Worm (Caenorhabditis elegans) whole organism, midembryonic: Measurements from ENCODE around the gene B0024.11.

Experiments used
- T22C8.4 ChIP-seq: fragments of 200-800 bp; sonication (Bioruptor generic); IDR thresholded peaks from 2 replicates; pipeline ENCODE4 v1.3.6; 2022; ENCODE audit warnings: missing genetic modification characterization, missing compliant biosample characterization
- cog-1 ChIP-seq: sonication (generic microtip); optimal IDR thresholded peaks from 2 replicates; lab custom pipeline; 2016; ENCODE audit warnings: missing genetic modification characterization, missing compliant biosample characterization
- flt-1 ChIP-seq: fragments of 200-800 bp; sonication (Bioruptor generic); IDR thresholded peaks from 2 replicates; pipeline ENCODE4 v1.3.6; 2022; ENCODE audit warnings: missing genetic modification characterization, missing compliant biosample characterization
- klf-2 ChIP-seq: fragments of 200-800 bp; sonication (Bioruptor generic); conservative IDR thresholded peaks from 2 replicates; pipeline ENCODE4 v1.3.6; 2022; ENCODE audit warnings: missing genetic modification reagents, missing genetic modification characterization, missing compliant biosample characterization
- med-1 ChIP-seq: sonication (generic microtip); optimal IDR thresholded peaks from 2 replicates; lab custom pipeline; 2017; ENCODE audit warnings: missing genetic modification characterization, mild to moderate bottlenecking, missing compliant biosample characterization, antibody characterized with exemption, missing genetic modification reagents; ENCODE audit not compliant: insufficient read depth
- ref-1 ChIP-seq: fragments of 200-800 bp; sonication (Bioruptor generic); conservative IDR thresholded peaks from 2 replicates; pipeline ENCODE4 v1.3.6; 2022; ENCODE audit warnings: missing genetic modification reagents, missing genetic modification characterization, missing compliant biosample characterization
- tab-1 ChIP-seq: fragments of 200-800 bp; sonication (Bioruptor generic); IDR thresholded peaks from 2 replicates; pipeline ENCODE4 v1.3.6; 2022; ENCODE audit warnings: missing genetic modification characterization, missing compliant biosample characterization
- ztf-23 ChIP-seq: fragments of 200-800 bp; sonication (Bioruptor generic); IDR thresholded peaks from 2 replicates; pipeline ENCODE4 v1.3.6; 2022; ENCODE audit warnings: missing genetic modification reagents, missing genetic modification characterization, missing compliant biosample characterization
- ztf-29 ChIP-seq: fragments of 200-800 bp; sonication (Bioruptor generic); IDR thresholded peaks from 2 replicates; pipeline ENCODE4 v1.3.6; 2022; ENCODE audit warnings: missing genetic modification reagents, missing genetic modification characterization, missing compliant biosample characterization

Gene B0024.11

DNA sequence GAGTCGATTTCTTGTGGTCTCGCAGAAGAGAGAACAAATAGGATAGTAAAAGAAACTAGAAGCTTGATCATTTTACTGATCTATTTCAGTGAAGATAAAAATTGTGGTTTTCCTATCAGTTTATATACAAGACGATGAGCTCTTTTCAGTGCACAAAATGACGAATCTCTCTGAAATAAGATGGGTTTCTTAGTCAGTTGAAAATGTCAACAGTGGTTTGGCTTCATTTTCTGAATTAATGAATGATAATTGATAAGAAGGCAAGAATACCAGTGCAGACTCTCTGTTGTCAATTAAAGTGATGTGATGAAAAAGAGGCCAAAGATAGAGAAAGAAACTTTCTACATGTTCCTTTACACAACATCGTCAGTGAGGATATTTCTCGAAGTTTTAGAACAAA is 38.0 kb downstream of the B0024.11 start, which contains the start of gene lys-2:
Gene lys-2, minus strand, starts transcription at position 101 of the 400 bp plus-strand sequence.
- TF ChIP-seq ztf-23 (GFP tag; lab: Robert Waterston, UW) (no peak), cog-1 (no peak), tab-1 (no peak), T22C8.4 (GFP tag; lab: Robert Waterston, UW) (no peak), ref-1 (no peak), klf-2 (no peak), flt-1 (no peak), med-1 (no peak), ztf-29 (GFP tag; lab: Robert Waterston, UW) (no peak)

DNA sequence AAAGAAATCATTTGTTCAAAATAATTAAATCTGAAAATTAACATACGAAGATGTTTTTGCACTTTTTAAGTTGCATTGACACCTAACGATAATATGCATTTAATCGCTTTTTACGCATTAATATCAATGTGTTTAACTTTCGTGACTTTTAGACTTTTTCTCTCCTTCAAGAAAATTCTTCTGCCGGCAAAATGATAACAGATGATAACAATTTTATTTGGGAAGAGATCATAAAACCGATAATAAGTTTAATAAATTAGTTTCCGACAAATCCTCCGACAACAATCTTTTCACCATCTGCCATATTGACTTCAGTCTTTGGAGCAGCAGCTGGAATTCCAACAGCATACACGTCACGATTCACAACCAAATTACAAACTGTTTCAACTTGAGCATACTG is 39.2 kb downstream of the B0024.11 start:
- TF ChIP-seq klf-2 (no peak), tab-1 (no peak), med-1 (no peak), cog-1 (no peak), ref-1 (no peak), T22C8.4 (GFP tag; lab: Robert Waterston, UW) (no peak), ztf-23 (GFP tag; lab: Robert Waterston, UW) (no peak)

ce11 chrV:10277579-10277978 is 41.8 kb downstream of the B0024.11 start, which contains the start of gene lys-1:
Gene lys-1, plus strand, starts transcription at chrV:10277904.
- no peak for TF ChIP-seq cog-1
- TF ChIP-seq tab-1 = no peak
- no peak for TF ChIP-seq ref-1
- no peak for TF ChIP-seq klf-2
- no peak for TF ChIP-seq flt-1
- no peak for TF ChIP-seq ztf-23 (GFP tag; lab: Robert Waterston, UW)
- TF ChIP-seq T22C8.4 (GFP tag; lab: Robert Waterston, UW) = no peak
- no peak for TF ChIP-seq med-1
- no peak for TF ChIP-seq ztf-29 (GFP tag; lab: Robert Waterston, UW)

ce11 chrV:10276038-10276437 is 43.3 kb downstream of the B0024.11 start:
- no peak for TF ChIP-seq ref-1

DNA sequence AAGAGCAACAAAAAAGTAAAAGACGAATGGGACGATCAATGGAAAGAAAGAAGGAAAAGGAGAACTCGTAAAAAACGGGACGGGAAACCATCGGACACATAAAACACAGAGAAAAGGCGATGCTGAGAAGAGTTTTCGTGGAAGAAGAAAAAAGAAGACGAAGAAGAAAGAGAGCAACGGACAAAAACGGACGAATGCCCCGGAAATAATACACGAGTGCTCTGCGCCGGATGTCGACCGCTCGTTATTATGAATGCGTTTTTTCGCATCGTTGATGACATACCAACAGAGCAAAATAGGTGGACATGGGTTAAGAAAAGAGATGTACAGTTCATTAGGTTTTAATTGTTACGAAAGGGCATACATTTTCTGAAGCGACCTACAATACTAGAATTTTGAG is 43.7 kb downstream of the B0024.11 start, which contains the start of gene Y22F5A.11:
Gene Y22F5A.11, minus strand, starts transcription at position 28 of the 400 bp plus-strand sequence.
- TF ChIP-seq med-1 = no peak
- TF ChIP-seq T22C8.4 (GFP tag; lab: Robert Waterston, UW) = no peak
- TF ChIP-seq tab-1 = no peak
- no peak for TF ChIP-seq ref-1
- no peak for TF ChIP-seq cog-1
- TF ChIP-seq ztf-29 (GFP tag; lab: Robert Waterston, UW) = no peak
- no peak for TF ChIP-seq klf-2
- no peak for TF ChIP-seq ztf-23 (GFP tag; lab: Robert Waterston, UW)
- no peak for TF ChIP-seq flt-1

DNA sequence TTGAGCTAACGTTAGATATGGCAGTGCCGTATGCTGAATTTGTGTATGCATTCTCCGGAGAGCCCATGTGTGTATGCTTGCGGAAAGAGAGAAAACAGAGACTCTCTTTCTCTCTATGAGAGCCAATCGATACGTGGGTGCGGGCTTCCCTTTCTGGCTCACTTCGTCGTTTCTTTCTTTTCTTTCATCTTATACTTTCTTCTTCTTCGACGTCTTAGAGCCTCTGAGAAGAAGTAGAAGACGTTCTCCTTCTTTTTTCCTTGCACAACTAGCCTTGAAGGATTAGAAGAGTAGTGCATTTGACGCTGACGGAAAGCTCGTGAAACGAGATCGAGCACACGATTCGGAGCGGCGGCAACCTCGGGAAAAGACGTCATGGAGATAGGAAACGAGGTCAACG is 45.5 kb downstream of the B0024.11 start:
- no peak for TF ChIP-seq klf-2
- 0 out of 2 replicates have a peak, but pooled peaks have one; percentile 45 for TF ChIP-seq T22C8.4 (GFP tag; lab: Robert Waterston, UW)

DNA sequence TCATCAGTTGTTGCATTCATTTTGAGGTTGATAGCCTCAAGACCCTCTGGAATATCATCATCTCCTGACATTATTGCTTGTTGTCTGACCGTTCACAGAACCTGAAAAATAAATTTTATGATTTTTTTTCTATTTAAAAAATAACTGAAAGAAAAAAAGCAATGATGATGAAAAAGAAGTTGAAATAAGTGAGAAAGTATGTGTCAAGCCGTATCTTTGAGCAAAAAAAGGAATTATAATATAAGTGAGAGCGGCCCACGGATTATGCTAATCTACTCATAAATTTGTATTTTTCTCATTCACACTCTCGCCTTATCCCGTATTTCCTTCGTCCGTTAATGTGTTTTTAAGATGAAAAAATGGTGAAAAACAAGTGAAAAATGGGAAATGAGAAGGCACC is 49.1 kb downstream of the B0024.11 start, which contains the start of gene ric-4:
Gene ric-4, minus strand, starts transcription at position 101 of the 400 bp plus-strand sequence.
- TF ChIP-seq cog-1 (no peak), T22C8.4 (GFP tag; lab: Robert Waterston, UW) (no peak), med-1 (no peak), ztf-29 (GFP tag; lab: Robert Waterston, UW) (no peak), klf-2 (no peak), ref-1 (no peak), flt-1 (no peak), tab-1 (no peak), ztf-23 (GFP tag; lab: Robert Waterston, UW) (no peak)
